Worm (Caenorhabditis elegans): ENCODE data around the gene F01D5.1.
A peak's percentile ranks its signal among the peaks of the same experiment; 100 is the strongest.

Gene F01D5.1

ce11 chrII:14044199-14044598 lies 46.8 kb upstream of the F01D5.1 start (continued):
- TF ChIP-seq hmg-11 (tag; optimal IDR thresholded peaks at IDR 0.05) (peak; percentile 74), nhr-28 (tag; optimal IDR thresholded peaks at IDR 0.05) (no peak), ztf-4 (tag; optimal IDR thresholded peaks at IDR 0.05) (no peak), lin-15B (tag; optimal IDR thresholded peaks at IDR 0.05) (peak; percentile 26), nhr-12 (tag; optimal IDR thresholded peaks at IDR 0.05) (no peak), fkh-10 (GFP tag; optimal IDR thresholded peaks at IDR 0.05) (peak; percentile 97)

DNA sequence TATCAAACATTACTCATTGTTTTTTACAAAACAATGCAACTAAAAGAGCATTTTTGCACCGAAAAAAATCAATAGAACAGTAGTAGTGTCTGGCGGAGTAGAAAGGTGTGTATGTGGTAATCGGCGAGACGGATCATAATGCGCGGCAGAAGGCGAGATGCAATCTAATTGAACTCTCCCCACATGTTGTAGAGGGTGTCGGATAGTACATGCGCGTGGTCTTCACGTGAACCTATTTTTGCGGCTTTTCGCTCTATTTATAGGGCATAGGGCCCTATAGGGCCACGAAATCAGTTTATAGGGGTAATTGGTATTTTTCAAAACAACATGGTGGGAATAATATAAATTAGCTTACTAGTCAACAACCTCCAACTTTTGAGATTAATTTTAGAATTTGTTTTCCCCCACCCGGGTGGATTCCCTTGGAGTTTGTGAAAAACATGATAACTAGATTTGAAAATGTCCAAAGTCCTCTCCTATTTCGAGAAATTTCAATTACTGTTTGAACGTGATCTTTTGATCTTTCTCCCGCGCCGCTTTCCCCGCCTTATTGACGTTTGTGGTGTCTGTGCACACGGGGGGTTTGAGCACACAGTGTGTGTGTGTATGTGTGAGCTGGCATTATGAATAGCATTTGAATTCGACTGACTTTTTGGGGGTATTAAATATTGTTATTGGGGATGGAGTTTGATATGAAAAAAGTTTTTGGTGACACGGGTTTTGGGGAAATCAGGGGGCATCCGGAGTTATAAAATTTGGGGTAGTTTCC lies 45.6 kb upstream of the F01D5.1 start:
- TF ChIP-seq ama-1 (optimal IDR thresholded peaks at IDR 0.05) (no peak), nfya-1 (tag; optimal IDR thresholded peaks at IDR 0.05; ENCODE audit: insufficient read depth) (peak; percentile 1), snpc-4 (tag; optimal IDR thresholded peaks at IDR 0.05) (peak; percentile 6), ceh-16 (tag; optimal IDR thresholded peaks at IDR 0.05) (no peak), nhr-77 (tag; optimal IDR thresholded peaks at IDR 0.05) (no peak), sea-2 (GFP tag; optimal IDR thresholded peaks at IDR 0.05) (no peak), pqm-1 (tag; optimal IDR thresholded peaks at IDR 0.05) (peak; percentile 66), ZK546.5 (tag; optimal IDR thresholded peaks at IDR 0.05) (no peak), mml-1 (tag; optimal IDR thresholded peaks at IDR 0.05) (peak; percentile 75), unc-39 (tag; optimal IDR thresholded peaks at IDR 0.05) (no peak), nhr-237 (tag; optimal IDR thresholded peaks at IDR 0.05) (no peak), pha-4 (tag; optimal IDR thresholded peaks at IDR 0.05) (peak; percentile 80), fkh-2 (tag; optimal IDR thresholded peaks at IDR 0.05) (no peak), daf-12 (tag; optimal IDR thresholded peaks at IDR 0.05) (no peak), fos-1 (tag; optimal IDR thresholded peaks at IDR 0.05) (no peak), lsy-12 (tag; optimal IDR thresholded peaks at IDR 0.05) (no peak), ceh-9 (tag; optimal IDR thresholded peaks at IDR 0.05) (no peak), nhr-11 (tag; optimal IDR thresholded peaks at IDR 0.05) (no peak), unc-62 (GFP tag; optimal IDR thresholded peaks at IDR 0.05) (no peak), egl-5 (tag; optimal IDR thresholded peaks at IDR 0.05) (no peak), nhr-43 (tag; optimal IDR thresholded peaks at IDR 0.05; ENCODE audit: poor library complexity, severe bottlenecking) (peak; percentile 18), lin-39 (tag; optimal IDR thresholded peaks at IDR 0.05) (no peak), lin-15B (tag; optimal IDR thresholded peaks at IDR 0.05) (no peak), R02D3.7 (tag; optimal IDR thresholded peaks at IDR 0.05) (no peak), elt-2 (tag; optimal IDR thresholded peaks at IDR 0.05) (peak; percentile 68), ztf-11 (tag; optimal IDR thresholded peaks at IDR 0.05) (no peak), nhr-23 (tag; optimal IDR thresholded peaks at IDR 0.05) (no peak)

DNA sequence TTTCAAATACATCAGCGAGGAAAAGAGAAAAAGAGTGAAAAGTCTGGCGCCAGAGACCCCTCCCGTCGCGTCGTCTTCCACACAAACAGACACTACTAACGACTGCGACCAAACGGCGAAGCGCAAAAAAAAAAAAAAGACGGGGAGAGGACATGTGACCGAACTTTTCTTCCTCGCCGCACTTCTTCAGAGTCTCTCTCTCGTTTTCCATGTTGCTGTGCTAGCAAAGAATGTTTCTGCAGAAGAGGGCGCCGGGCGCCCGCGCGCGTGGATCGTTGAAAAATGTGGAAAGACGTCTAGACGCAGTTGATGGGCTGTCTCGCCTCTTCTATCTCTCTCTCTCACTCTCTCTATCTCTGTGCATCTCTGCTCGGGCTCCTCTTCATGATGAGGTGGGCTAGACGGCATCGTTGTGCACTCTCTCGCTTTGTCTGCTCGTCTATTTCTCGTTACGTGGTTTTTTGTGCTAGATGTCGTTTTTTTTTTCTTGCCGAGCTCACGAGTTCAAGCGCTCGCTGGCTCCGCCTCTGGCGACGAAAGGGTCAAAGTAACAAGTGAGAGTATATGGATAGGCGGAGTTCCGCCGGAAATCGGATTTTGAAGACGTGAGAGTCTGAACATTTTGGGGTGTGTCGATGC lies 42.9 kb upstream of the F01D5.1 start:
- TF ChIP-seq skn-1 (tag; optimal IDR thresholded peaks at IDR 0.05) (peak; percentile 66), zag-1 (tag; optimal IDR thresholded peaks at IDR 0.05) (peak; percentile 76), jun-1 (tag; optimal IDR thresholded peaks at IDR 0.05) (peak; percentile 91), ztf-11 (tag; optimal IDR thresholded peaks at IDR 0.05) (no peak), eor-1 (tag; optimal IDR thresholded peaks at IDR 0.05) (no peak), nhr-43 (tag; optimal IDR thresholded peaks at IDR 0.05; ENCODE audit: poor library complexity, severe bottlenecking) (peak; percentile 82), nhr-67 (tag; optimal IDR thresholded peaks at IDR 0.05) (no peak), pqm-1 (tag; optimal IDR thresholded peaks at IDR 0.05) (peak; percentile 72), nhr-77 (tag; optimal IDR thresholded peaks at IDR 0.05) (peak; percentile 45), ama-1 (optimal IDR thresholded peaks at IDR 0.05) (peak; percentile 74), snpc-4 (tag; optimal IDR thresholded peaks at IDR 0.05) (peak; percentile 76), aly-2 (tag; optimal IDR thresholded peaks at IDR 0.05) (no peak), daf-12 (tag; optimal IDR thresholded peaks at IDR 0.05) (no peak), nhr-76 (tag; optimal IDR thresholded peaks at IDR 0.05) (no peak), unc-39 (tag; optimal IDR thresholded peaks at IDR 0.05) (no peak), ZK546.5 (tag; optimal IDR thresholded peaks at IDR 0.05) (peak; percentile 25), lin-15B (tag; optimal IDR thresholded peaks at IDR 0.05) (peak; percentile 65), nhr-23 (tag; optimal IDR thresholded peaks at IDR 0.05) (peak; percentile 87), ztf-4 (tag; optimal IDR thresholded peaks at IDR 0.05) (peak; percentile 72), unc-62 (GFP tag; optimal IDR thresholded peaks at IDR 0.05) (peak; percentile 93), nhr-12 (tag; optimal IDR thresholded peaks at IDR 0.05) (no peak), lin-39 (tag; optimal IDR thresholded peaks at IDR 0.05) (peak; percentile 99), egl-27 (tag; optimal IDR thresholded peaks at IDR 0.05) (peak; percentile 82), nhr-11 (tag; optimal IDR thresholded peaks at IDR 0.05) (peak; percentile 82), mml-1 (tag; optimal IDR thresholded peaks at IDR 0.05) (no peak), ceh-16 (tag; optimal IDR thresholded peaks at IDR 0.05) (no peak), ceh-9 (tag; optimal IDR thresholded peaks at IDR 0.05) (no peak), ceh-82 (tag; optimal IDR thresholded peaks at IDR 0.05) (no peak), nhr-237 (tag; optimal IDR thresholded peaks at IDR 0.05) (no peak), elt-3 (tag; optimal IDR thresholded peaks at IDR 0.05) (no peak), elt-2 (tag; optimal IDR thresholded peaks at IDR 0.05) (peak; percentile 92), nhr-25 (tag; optimal IDR thresholded peaks at IDR 0.05) (peak; percentile 60), elt-1 (tag; optimal IDR thresholded peaks at IDR 0.05) (peak; percentile 44), mdl-1 (tag; optimal IDR thresholded peaks at IDR 0.05) (peak; percentile 98), ceh-28 (tag; optimal IDR thresholded peaks at IDR 0.05) (peak; percentile 88)

Data from whole organism, L3 larva.